Fruit fly (Drosophila melanogaster) whole organism, embryonic: ENCODE measurements around the gene CG32318.

ENCODE experiments used
- Awh ChIP-seq: fragments of 200-800 bp; sonication (Bioruptor generic); IDR thresholded peaks from 2 replicates; pipeline ENCODE4, ENCODE4 v1.3.6; 2022; ENCODE audit warnings: missing biosample characterization, missing genetic modification characterization
- CG10431 ChIP-seq: fragments of 200-800 bp; sonication (Bioruptor generic); optimal IDR thresholded peaks from 3 replicates; lab custom pipeline; 2018; ENCODE audit warnings: missing biosample characterization, mild to moderate bottlenecking, missing genetic modification characterization
- CG10462 ChIP-seq: fragments of 200-800 bp; sonication (Bioruptor generic); optimal IDR thresholded peaks from 2 replicates; lab custom pipeline; 2016; ENCODE audit warnings: missing biosample characterization, missing genetic modification characterization
- CG10979 ChIP-seq: fragments of 200-800 bp; sonication (Bioruptor generic); optimal IDR thresholded peaks from 2 replicates; lab custom pipeline; 2018; ENCODE audit warnings: missing biosample characterization, mild to moderate bottlenecking, missing genetic modification characterization, moderate library complexity
- CG12219 ChIP-seq: fragments of 200-800 bp; sonication (Bioruptor generic); optimal IDR thresholded peaks from 3 replicates; lab custom pipeline; 2018; ENCODE audit warnings: missing biosample characterization, mild to moderate bottlenecking, missing genetic modification characterization
- CG13123 ChIP-seq: fragments of 200-800 bp; sonication (Bioruptor generic); optimal IDR thresholded peaks from 2 replicates; lab custom pipeline; 2016; ENCODE audit warnings: missing biosample characterization, missing genetic modification characterization
- CG14050 ChIP-seq: fragments of 200-800 bp; sonication (Bioruptor generic); IDR thresholded peaks from 3 replicates; pipeline ENCODE4 v1.3.6; 2022; ENCODE audit warnings: missing biosample characterization, missing genetic modification characterization
- CG15479 ChIP-seq: fragments of 200-800 bp; sonication (Bioruptor generic); optimal IDR thresholded peaks from 3 replicates; lab custom pipeline; 2019; ENCODE audit warnings: missing biosample characterization, mild to moderate bottlenecking, missing genetic modification characterization, moderate library complexity
- CG1792 ChIP-seq: fragments of 200-800 bp; sonication (Bioruptor generic); optimal IDR thresholded peaks from 2 replicates; lab custom pipeline; 2016; ENCODE audit warnings: missing biosample characterization, missing genetic modification characterization
- CG18619 ChIP-seq: fragments of 200-800 bp; sonication (Bioruptor generic); optimal IDR thresholded peaks from 3 replicates; lab custom pipeline; 2017; ENCODE audit warnings: missing biosample characterization, mild to moderate bottlenecking, missing genetic modification characterization
- CG2678 ChIP-seq: fragments of 200-800 bp; sonication (Bioruptor generic); optimal IDR thresholded peaks from 3 replicates; lab custom pipeline; 2019; ENCODE audit warnings: missing biosample characterization, mild to moderate bottlenecking, missing genetic modification characterization, moderate library complexity
- CG31224 ChIP-seq: fragments of 200-800 bp; sonication (Bioruptor generic); IDR thresholded peaks from 2 replicates; pipeline ENCODE4 v1.3.6; 2022; ENCODE audit warnings: missing biosample characterization, missing genetic modification characterization
- CG31388 ChIP-seq: fragments of 200-800 bp; sonication (Bioruptor generic); optimal IDR thresholded peaks from 2 replicates; lab custom pipeline; 2016; ENCODE audit warnings: missing biosample characterization, missing genetic modification characterization
- CG42726 ChIP-seq: fragments of 200-800 bp; sonication (Bioruptor generic); IDR thresholded peaks from 2 replicates; pipeline ENCODE4 v1.3.6; 2022; ENCODE audit warnings: missing biosample characterization, missing genetic modification characterization; ENCODE audit not compliant: partially characterized antibody
- CG4328 ChIP-seq: fragments of 200-800 bp; sonication (Bioruptor generic); optimal IDR thresholded peaks from 3 replicates; lab custom pipeline; 2017; ENCODE audit warnings: missing biosample characterization, missing genetic modification reagents, missing genetic modification characterization
- CG4404 ChIP-seq: fragments of 200-800 bp; sonication (Bioruptor generic); IDR thresholded peaks from 2 replicates; pipeline ENCODE4 v1.3.6; 2022; ENCODE audit warnings: missing biosample characterization, missing genetic modification characterization
- CG4617 ChIP-seq: fragments of 200-800 bp; sonication (Bioruptor generic); optimal IDR thresholded peaks from 3 replicates; lab custom pipeline; 2016; ENCODE audit warnings: missing biosample characterization, missing genetic modification characterization, borderline replicate concordance
- CG7928 ChIP-seq: fragments of 200-800 bp; sonication (Bioruptor generic); optimal IDR thresholded peaks from 2 replicates; lab custom pipeline; 2017; ENCODE audit warnings: missing biosample characterization, mild to moderate bottlenecking, missing genetic modification characterization
- CG7987 ChIP-seq: fragments of 200-800 bp; sonication (Bioruptor generic); optimal IDR thresholded peaks from 2 replicates; lab custom pipeline; 2018; ENCODE audit warnings: missing biosample characterization, mild to moderate bottlenecking, missing genetic modification characterization, moderate library complexity
- CG9437 ChIP-seq: fragments of 200-800 bp; sonication (Bioruptor generic); optimal IDR thresholded peaks from 2 replicates; lab custom pipeline; 2018; ENCODE audit warnings: missing biosample characterization, mild to moderate bottlenecking, missing genetic modification characterization
- CG9727 ChIP-seq: fragments of 200-800 bp; sonication (Bioruptor generic); optimal IDR thresholded peaks from 3 replicates; lab custom pipeline; 2017; ENCODE audit warnings: missing biosample characterization, mild to moderate bottlenecking, missing genetic modification characterization
- Dref ChIP-seq: fragments of 200-800 bp; sonication (Bioruptor generic); IDR thresholded peaks from 2 replicates; pipeline ENCODE4 v1.3.6; 2022; ENCODE audit warnings: missing biosample characterization, missing genetic modification characterization
- Ets65A ChIP-seq: fragments of 200-800 bp; sonication (Bioruptor generic); peaks from one replicate; lab custom pipeline; 2016; ENCODE audit warnings: missing biosample characterization, missing genetic modification characterization
- HLH3B ChIP-seq: fragments of 200-800 bp; sonication (Bioruptor generic); IDR thresholded peaks from 2 replicates; pipeline ENCODE4 v1.3.6; 2022; ENCODE audit warnings: missing biosample characterization, missing genetic modification characterization
- Mad ChIP-seq: fragments of 200-800 bp; sonication (Bioruptor generic); optimal IDR thresholded peaks from 2 replicates; lab custom pipeline; 2016; ENCODE audit warnings: missing biosample characterization, missing genetic modification characterization
- NK7.1 ChIP-seq: fragments of 200-800 bp; sonication (Bioruptor generic); optimal IDR thresholded peaks from 3 replicates; lab custom pipeline; 2016; ENCODE audit warnings: missing biosample characterization, missing genetic modification characterization
- Nf-YA ChIP-seq: fragments of 200-800 bp; sonication (Bioruptor generic); IDR thresholded peaks from 2 replicates; pipeline ENCODE4 v1.3.6; 2022; ENCODE audit warnings: missing biosample characterization, missing genetic modification characterization
- Ravus ChIP-seq: fragments of 200-800 bp; sonication (Bioruptor generic); IDR thresholded peaks from 2 replicates; pipeline ENCODE4 v1.3.6; 2022; ENCODE audit warnings: missing biosample characterization, missing genetic modification characterization
- Side ChIP-seq: fragments of 200-800 bp; sonication (Bioruptor generic); optimal IDR thresholded peaks from 2 replicates; lab custom pipeline; 2016; ENCODE audit warnings: missing biosample characterization, missing genetic modification characterization
- br ChIP-seq: fragments of >200 bp; optimal IDR thresholded peaks from 2 replicates; lab custom pipeline; 2017
- cato ChIP-seq: fragments of 200-800 bp; sonication (Bioruptor generic); optimal IDR thresholded peaks from 2 replicates; lab custom pipeline; 2016; ENCODE audit warnings: missing biosample characterization, missing genetic modification characterization, borderline replicate concordance
- dan ChIP-seq: fragments of 200-800 bp; sonication (Bioruptor generic); IDR thresholded peaks from 2 replicates; pipeline ENCODE4 v1.3.6; 2022; ENCODE audit warnings: missing biosample characterization, missing genetic modification characterization
- fd3F ChIP-seq: fragments of 200-800 bp; sonication (Bioruptor generic); optimal IDR thresholded peaks from 2 replicates; lab custom pipeline; 2018; ENCODE audit warnings: missing biosample characterization, mild to moderate bottlenecking, missing genetic modification characterization, moderate library complexity
- fd64A ChIP-seq: fragments of 200-800 bp; sonication (Bioruptor generic); optimal IDR thresholded peaks from 3 replicates; lab custom pipeline; 2018; ENCODE audit warnings: missing biosample characterization, mild to moderate bottlenecking, missing genetic modification characterization
- grn ChIP-seq: fragments of 200-800 bp; sonication (Bioruptor generic); optimal IDR thresholded peaks from 3 replicates; lab custom pipeline; 2017; ENCODE audit warnings: missing biosample characterization, missing genetic modification characterization
- hb ChIP-seq: fragments of 200-800 bp; sonication (Bioruptor generic); IDR thresholded peaks from 3 replicates; pipeline ENCODE4 v1.3.6; 2022; ENCODE audit warnings: missing biosample characterization, missing genetic modification characterization; ENCODE audit not compliant: partially characterized antibody
- ind ChIP-seq: fragments of 200-800 bp; sonication (Bioruptor generic); optimal IDR thresholded peaks from 3 replicates; lab custom pipeline; 2016; ENCODE audit warnings: missing biosample characterization, missing genetic modification characterization
- inv ChIP-seq: fragments of 200-800 bp; sonication (Bioruptor generic); IDR thresholded peaks from 2 replicates; pipeline ENCODE4 v1.3.6; 2022; ENCODE audit warnings: missing biosample characterization, missing genetic modification characterization; ENCODE audit not compliant: partially characterized antibody
- p53 ChIP-seq: fragments of 200-800 bp; sonication (Bioruptor generic); optimal IDR thresholded peaks from 2 replicates; lab custom pipeline; 2016; ENCODE audit warnings: missing biosample characterization, missing genetic modification characterization
- pros ChIP-seq: fragments of 200-800 bp; sonication (Bioruptor generic); optimal IDR thresholded peaks from 3 replicates; lab custom pipeline; 2019; ENCODE audit warnings: missing biosample characterization, mild to moderate bottlenecking, missing genetic modification characterization, moderate library complexity
- ro ChIP-seq: fragments of 200-800 bp; sonication (Bioruptor generic); IDR thresholded peaks from 2 replicates; pipeline ENCODE4 v1.3.6; 2022; ENCODE audit warnings: missing biosample characterization, missing genetic modification characterization
- row ChIP-seq: fragments of 200-800 bp; sonication (Bioruptor generic); IDR thresholded peaks from 3 replicates; pipeline ENCODE4 v1.3.6; 2022; ENCODE audit warnings: missing biosample characterization, missing genetic modification characterization
- seq ChIP-seq: fragments of 200-800 bp; sonication (Bioruptor generic); IDR thresholded peaks from 2 replicates; pipeline ENCODE4 v1.3.6; 2022; ENCODE audit warnings: missing biosample characterization, missing genetic modification characterization
- slbo ChIP-seq: fragments of 200-800 bp; sonication (Bioruptor generic); IDR thresholded peaks from 2 replicates; pipeline ENCODE4 v1.3.6; 2022; ENCODE audit warnings: missing biosample characterization, missing genetic modification characterization
- slou ChIP-seq: fragments of 200-800 bp; sonication (Bioruptor generic); optimal IDR thresholded peaks from 3 replicates; lab custom pipeline; 2016; ENCODE audit warnings: missing biosample characterization, missing genetic modification characterization
- sr ChIP-seq: fragments of 200-800 bp; sonication (Bioruptor generic); IDR thresholded peaks from 3 replicates; pipeline ENCODE4 v1.3.6; 2022; ENCODE audit warnings: missing biosample characterization, missing genetic modification characterization
- stwl ChIP-seq: fragments of 200-800 bp; sonication (Bioruptor generic); optimal IDR thresholded peaks from 3 replicates; lab custom pipeline; 2018; ENCODE audit warnings: missing biosample characterization, mild to moderate bottlenecking, missing genetic modification characterization, moderate library complexity
- tin ChIP-seq: fragments of 200-800 bp; sonication (Bioruptor generic); optimal IDR thresholded peaks from 3 replicates; lab custom pipeline; 2016; ENCODE audit warnings: missing biosample characterization, missing genetic modification characterization
- toy ChIP-seq: fragments of 200-800 bp; sonication (Bioruptor generic); IDR thresholded peaks from 2 replicates; pipeline ENCODE4 v1.3.6; 2022; ENCODE audit warnings: missing biosample characterization, missing genetic modification characterization

The CG32318 gene

DNA sequence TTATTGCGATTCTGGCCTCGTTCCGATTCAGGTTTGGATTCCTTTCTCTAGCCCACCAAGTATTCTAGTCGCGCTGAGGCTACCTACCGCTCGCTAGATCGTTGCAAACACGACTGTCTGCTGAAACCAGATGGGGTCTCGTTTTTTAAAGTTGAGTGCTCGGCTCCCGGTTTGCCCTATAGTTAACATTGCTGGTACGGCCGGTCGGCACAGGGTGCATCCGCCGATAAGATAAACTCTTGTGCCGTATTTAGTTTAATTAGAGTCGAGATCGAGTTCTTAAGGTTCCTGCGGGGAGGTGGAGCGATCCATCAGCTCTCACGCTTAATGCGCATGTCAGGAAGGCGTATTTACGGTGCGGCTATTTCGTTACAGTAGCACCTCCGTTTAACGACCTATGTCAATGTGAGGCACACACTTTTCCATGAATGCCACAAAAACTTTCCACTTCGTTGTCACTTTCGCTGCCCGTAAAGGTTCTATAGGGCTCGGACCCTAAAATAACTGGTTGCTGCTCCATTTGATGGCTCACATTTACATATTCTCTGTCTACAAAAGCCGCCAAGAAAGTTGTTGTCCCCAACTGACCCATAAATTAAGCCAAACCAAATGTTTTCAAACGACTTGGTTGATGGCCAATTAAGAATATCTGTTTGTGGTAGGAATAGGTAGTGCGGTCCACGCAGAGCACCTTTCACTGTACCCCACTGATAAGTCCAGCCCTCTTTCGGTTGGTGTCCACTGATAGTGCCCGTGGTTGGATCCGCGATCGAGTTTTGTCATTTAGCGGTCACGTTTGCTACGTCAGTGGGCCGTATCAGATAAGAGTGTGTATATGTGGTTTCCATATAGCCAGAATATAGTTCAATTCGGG lies 41.8 kb downstream of the CG32318 start, which contains the start of gene CG9119 (continued):
- TF ChIP-seq CG10462 (GFP tag; lab: Kevin White, UChicago) (no peak), fd64A (GFP tag; lab: Kevin White, UChicago) (peak; percentile 45), CG14050 (GFP tag; lab: Robert Waterston, UW) (peak; percentile 21; the same call in 1 of the 3 replicates), CG31224 (GFP tag; lab: Robert Waterston, UW) (0 out of 2 replicates have a peak, but pooled peaks have one; percentile 13), br (no peak), row (GFP tag; lab: Robert Waterston, UW) (peak; percentile 89), CG4617 (GFP tag; lab: Kevin White, UChicago) (no peak), CG4328 (GFP tag; lab: Kevin White, UChicago) (peak; percentile 52), CG15479 (GFP tag; lab: Kevin White, UChicago) (no peak), Awh (0 out of 2 replicates have a peak, but pooled peaks have one; percentile 40), CG18619 (GFP tag; lab: Kevin White, UChicago) (peak; percentile 63), Ravus (GFP tag; lab: Robert Waterston, UW) (0 out of 2 replicates have a peak, but pooled peaks have one; percentile 1), CG10979 (tag; lab: Kevin White, UChicago) (peak; percentile 50), ind (GFP tag; lab: Kevin White, UChicago) (peak; percentile 80), CG4404 (peak; percentile 63), CG9437 (GFP tag; lab: Kevin White, UChicago) (peak; percentile 69), tin (GFP tag; lab: Kevin White, UChicago) (peak; percentile 13), Mad (GFP tag; lab: Kevin White, UChicago) (peak; percentile 30), CG13123 (GFP tag; lab: Kevin White, UChicago) (no peak), inv (GFP tag; lab: Robert Waterston, UW) (no peak), cato (no peak), CG9727 (GFP tag; lab: Kevin White, UChicago) (peak; percentile 69), CG42726 (0 out of 2 replicates have a peak, but pooled peaks have one; percentile 14), Nf-YA (GFP tag; lab: Robert Waterston, UW) (no peak), slou (GFP tag; lab: Kevin White, UChicago) (no peak), hb (GFP tag; lab: Robert Waterston, UW) (no peak), sr (no peak; the same call in 2 of the 3 replicates), ro (no peak), CG7928 (GFP tag; lab: Kevin White, UChicago) (peak; percentile 13), seq (GFP tag; lab: Robert Waterston, UW) (peak; percentile 44; the same call in 1 of the 2 replicates), Dref (GFP tag; lab: Robert Waterston, UW) (no peak), CG2678 (tag; lab: Kevin White, UChicago) (peak; percentile 85), CG10431 (peak; percentile 35), dan (no peak), pros (GFP tag; lab: Kevin White, UChicago) (no peak), toy (GFP tag; lab: Robert Waterston, UW) (no peak), p53 (GFP tag; lab: Kevin White, UChicago) (peak; percentile 11), Ets65A (GFP tag; lab: Kevin White, UChicago) (peak; percentile 95), grn (GFP tag; lab: Kevin White, UChicago) (peak; percentile 58), CG31388 (GFP tag; lab: Kevin White, UChicago) (no peak), slbo (GFP tag; lab: Robert Waterston, UW) (peak; percentile 72), CG12219 (GFP tag; lab: Kevin White, UChicago) (peak; percentile 58), Side (GFP tag; lab: Kevin White, UChicago) (peak; percentile 68), CG7987 (GFP tag; lab: Kevin White, UChicago) (peak; percentile 71), fd3F (peak; percentile 47), HLH3B (GFP tag; lab: Robert Waterston, UW) (peak; percentile 39; the same call in 1 of the 2 replicates), CG1792 (peak; percentile 34), NK7.1 (no peak), stwl (tag; lab: Kevin White, UChicago) (no peak)
